Worm (Caenorhabditis elegans) whole organism, early embryonic: ENCODE data around the gene nhr-253.

Source experiments
- ama-1 ChIP-seq: fragments of 150-350 bp; optimal IDR thresholded peaks from 2 replicates; lab custom pipeline; 2014
- ets-7 ChIP-seq: sonication (generic microtip); optimal IDR thresholded peaks from 2 replicates; lab custom pipeline; 2016; ENCODE audit warnings: missing genotype, missing genetic modification characterization, missing compliant biosample characterization
- hnd-1 ChIP-seq: sonication (generic microtip); optimal IDR thresholded peaks from 2 replicates; lab custom pipeline; 2016; ENCODE audit warnings: missing genetic modification characterization, missing compliant biosample characterization
- pes-1 ChIP-seq: fragments of 200-800 bp; sonication (Bioruptor generic); IDR thresholded peaks from 2 replicates; pipeline ENCODE4 v1.3.6; 2022; ENCODE audit warnings: missing genetic modification reagents, missing genetic modification characterization, missing compliant biosample characterization

- TF ChIP-seq ama-1 (lab: Kevin White, UChicago), result no peak
- TF ChIP-seq hnd-1 (tag; lab: Kevin White, UChicago), result no peak
- no peak for TF ChIP-seq pes-1 (GFP tag; lab: Robert Waterston, UW)
- no peak for TF ChIP-seq ets-7 (tag; lab: Kevin White, UChicago)
Observed at ce11 chrV:359466-359865, 36.9 kb upstream of the nhr-253 start, which contains the start of gene T22H9.1.
